Fruit fly (Drosophila melanogaster): ENCODE data around the gene CG1227.

CG1227 gene

dm6 chr3R:7249460-7249859, at the start of gene CG1227, which contains the start of gene Dtwd2 (continued):
- peak; percentile 14 for TF ChIP-seq pnt (GFP tag; optimal IDR thresholded peaks at IDR 0.05)
- TF ChIP-seq ato (GFP tag; IDR thresholded peaks at IDR 0.05; ENCODE audit: partially characterized antibody) = no peak
- peak; percentile 78 for TF ChIP-seq CG5953 (GFP tag; IDR thresholded peaks at IDR 0.05)
- peak; percentile 79 for TF ChIP-seq az2 (GFP tag; optimal IDR thresholded peaks at IDR 0.05)
- TF ChIP-seq Spps (tag; optimal IDR thresholded peaks at IDR 0.05) = peak; percentile 85
- peak; percentile 97 for TF ChIP-seq CG2678 (tag; optimal IDR thresholded peaks at IDR 0.05)
- peak; percentile 16 for TF ChIP-seq CG17186 (GFP tag; optimal IDR thresholded peaks at IDR 0.05)
- TF ChIP-seq CG8924 (tag; optimal IDR thresholded peaks at IDR 0.05) = peak; percentile 96
- peak; percentile 88 for TF ChIP-seq Mrtf (GFP tag; IDR thresholded peaks at IDR 0.05)
- peak; percentile 35 for TF ChIP-seq crc (GFP tag; optimal IDR thresholded peaks at IDR 0.05)
- TF ChIP-seq ewg (GFP tag; optimal IDR thresholded peaks at IDR 0.05) = peak; percentile 74
- TF ChIP-seq CG1647 (GFP tag; optimal IDR thresholded peaks at IDR 0.05) = no peak
- TF ChIP-seq sug (tag; optimal IDR thresholded peaks at IDR 0.05) = peak; percentile 94
- peak; percentile 45; the same call in 1 of the 2 replicates for TF ChIP-seq CG13287 (GFP tag; IDR thresholded peaks at IDR 0.05; ENCODE audit: partially characterized antibody)
- TF ChIP-seq CG12769 (tag; optimal IDR thresholded peaks at IDR 0.05) = no peak
- TF ChIP-seq CG10274 (GFP tag; optimal IDR thresholded peaks at IDR 0.05) = peak; percentile 60
- TF ChIP-seq CG10979 (tag; optimal IDR thresholded peaks at IDR 0.05) = peak; percentile 90
- TF ChIP-seq Side (GFP tag; optimal IDR thresholded peaks at IDR 0.05) = no peak
- no peak for TF ChIP-seq Scr (GFP tag; IDR thresholded peaks at IDR 0.05; ENCODE audit: partially characterized antibody)
- peak; percentile 68 for TF ChIP-seq dati (GFP tag; IDR thresholded peaks at IDR 0.05)
- no peak for TF ChIP-seq cad (GFP tag; optimal IDR thresholded peaks at IDR 0.05)
- peak; percentile 30 for TF ChIP-seq tx (GFP tag; optimal IDR thresholded peaks at IDR 0.05)
- peak; percentile 42 for TF ChIP-seq CG12236 (GFP tag; optimal IDR thresholded peaks at IDR 0.05)
- no peak for TF ChIP-seq btn (GFP tag; optimal IDR thresholded peaks at IDR 0.05)
- TF ChIP-seq vvl (GFP tag; IDR thresholded peaks at IDR 0.05) = no peak; the same call in 1 of the 2 replicates
- TF ChIP-seq insv (GFP tag; optimal IDR thresholded peaks at IDR 0.05) = peak in 1 of 2 experiments; percentile 56
- TF ChIP-seq CG12744 (GFP tag; optimal IDR thresholded peaks at IDR 0.05) = peak; percentile 57
- no peak for TF ChIP-seq Opbp (GFP tag; IDR thresholded peaks at IDR 0.05; ENCODE audit: partially characterized antibody)
- TF ChIP-seq Dip3 (GFP tag; optimal IDR thresholded peaks at IDR 0.05) = peak; percentile 52
- peak; percentile 92 for TF ChIP-seq CG17328 (GFP tag; IDR thresholded peaks at IDR 0.05)
- peak; percentile 70 for TF ChIP-seq Adf1 (GFP tag; IDR thresholded peaks at IDR 0.05)
- TF ChIP-seq p53 (GFP tag; optimal IDR thresholded peaks at IDR 0.05) = no peak
- TF ChIP-seq CTCF (GFP tag; optimal IDR thresholded peaks at IDR 0.05) = peak; percentile 8
- TF ChIP-seq stwl (tag; optimal IDR thresholded peaks at IDR 0.05) = peak; percentile 60
- peak; percentile 87 for TF ChIP-seq CG10267 (tag; optimal IDR thresholded peaks at IDR 0.05)
- no peak for TF ChIP-seq cg (GFP tag; optimal IDR thresholded peaks at IDR 0.05)
- TF ChIP-seq sqz (GFP tag; optimal IDR thresholded peaks at IDR 0.05) = no peak
- no peak for TF ChIP-seq br (optimal IDR thresholded peaks at IDR 0.05)
- no peak for TF ChIP-seq nau (GFP tag; optimal IDR thresholded peaks at IDR 0.05)
- TF ChIP-seq ase (GFP tag; IDR thresholded peaks at IDR 0.05) = peak; percentile 86
- TF ChIP-seq tgo (GFP tag; IDR thresholded peaks at IDR 0.05) = peak; percentile 93
- TF ChIP-seq CG14050 (GFP tag; IDR thresholded peaks at IDR 0.05) = peak; percentile 88
- TF ChIP-seq Tbp (GFP tag; optimal IDR thresholded peaks at IDR 0.05) = no peak
- TF ChIP-seq CG9609 (GFP tag; optimal IDR thresholded peaks at IDR 0.05) = peak; percentile 28
- TF ChIP-seq cwo (GFP tag; optimal IDR thresholded peaks at IDR 0.05) = no peak
- TF ChIP-seq emc (GFP tag; optimal IDR thresholded peaks at IDR 0.05) = no peak
- TF ChIP-seq Bteb2 (GFP tag; optimal IDR thresholded peaks at IDR 0.05) = peak; percentile 86
- TF ChIP-seq dmrt99B (tag; optimal IDR thresholded peaks at IDR 0.05) = peak; percentile 91
- TF ChIP-seq crp (GFP tag; optimal IDR thresholded peaks at IDR 0.05) = peak; percentile 85 to 96
- TF ChIP-seq Lhr (GFP tag; optimal IDR thresholded peaks at IDR 0.05) = peak; percentile 61
- peak; percentile 83 for TF ChIP-seq NFAT (GFP tag; IDR thresholded peaks at IDR 0.05)
- TF ChIP-seq CG11085 (GFP tag; IDR thresholded peaks at IDR 0.05) = peak; percentile 46; the same call in 1 of the 2 replicates
